Fruit fly (Drosophila melanogaster): ENCODE results near the gene CG34393.

CG34393 gene

DNA sequence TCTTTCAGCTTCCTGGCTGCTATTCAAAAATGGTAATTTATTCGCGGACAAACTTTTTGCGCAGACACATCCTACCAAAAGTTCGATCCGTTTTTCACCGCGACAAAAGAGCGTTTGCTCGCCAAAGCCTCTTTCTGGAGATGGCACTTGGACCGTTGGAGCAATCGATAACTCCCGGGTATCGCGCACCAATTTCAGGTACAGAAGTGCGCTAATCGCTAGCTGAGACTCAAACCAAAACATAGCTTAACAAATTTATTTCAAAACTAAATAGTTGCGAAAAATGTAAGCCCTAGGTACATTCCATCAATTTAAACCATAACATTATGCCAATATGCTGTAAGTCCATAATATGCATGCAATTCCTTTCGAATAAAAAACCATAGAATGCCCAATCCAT is 55.6 kb downstream of the CG34393 start, which contains the start of gene toc (continued):
- TF ChIP-seq ham (GFP tag; IDR thresholded peaks at IDR 0.05) (no peak), cad (GFP tag; optimal IDR thresholded peaks at IDR 0.05) (no peak), dmrt11E (tag; optimal IDR thresholded peaks at IDR 0.05) (no peak), ato (GFP tag; IDR thresholded peaks at IDR 0.05; ENCODE audit: partially characterized antibody) (peak; percentile 79), tna (GFP tag; IDR thresholded peaks at IDR 0.05; ENCODE audit: partially characterized antibody) (peak; percentile 86), CG4707 (GFP tag; optimal IDR thresholded peaks at IDR 0.05) (no peak), CG10274 (GFP tag; optimal IDR thresholded peaks at IDR 0.05) (no peak), CG10209 (GFP tag; optimal IDR thresholded peaks at IDR 0.05) (no peak), nerfin-2 (GFP tag; IDR thresholded peaks at IDR 0.05; ENCODE audit: partially characterized antibody) (peak; percentile 66), Stat92E (GFP tag; optimal IDR thresholded peaks at IDR 0.05) (no peak), CG16815 (GFP tag; optimal IDR thresholded peaks at IDR 0.05) (no peak), otp (GFP tag; IDR thresholded peaks at IDR 0.05) (no peak), Atf3 (GFP tag; optimal IDR thresholded peaks at IDR 0.05) (no peak), onecut (GFP tag; IDR thresholded peaks at IDR 0.05) (peak; percentile 30; the same call in 1 of the 2 replicates), NC2β (GFP tag; optimal IDR thresholded peaks at IDR 0.05) (no peak), CG16779 (GFP tag; IDR thresholded peaks at IDR 0.05) (no peak), CG17912 (GFP tag; optimal IDR thresholded peaks at IDR 0.05) (no peak), BtbVII (GFP tag; optimal IDR thresholded peaks at IDR 0.05) (no peak), CG12071 (GFP tag; optimal IDR thresholded peaks at IDR 0.05) (no peak), CG11247 (GFP tag; IDR thresholded peaks at IDR 0.05) (no peak), HHEX (GFP tag; optimal IDR thresholded peaks at IDR 0.05) (no peak), Taf1 (GFP tag; IDR thresholded peaks at IDR 0.05) (no peak), Med (GFP tag) (peak; percentile 85), Myb (GFP tag; optimal IDR thresholded peaks at IDR 0.05) (peak; percentile 84), Lhr (GFP tag; optimal IDR thresholded peaks at IDR 0.05) (peak; percentile 57), CG10431 (GFP tag; optimal IDR thresholded peaks at IDR 0.05) (no peak), HmgZ (tag; optimal IDR thresholded peaks at IDR 0.05) (peak; percentile 53), maf-S (GFP tag; optimal IDR thresholded peaks at IDR 0.05) (no peak), zfh1 (GFP tag; IDR thresholded peaks at IDR 0.05) (peak; percentile 45; the same call in 1 of the 3 replicates), CG17328 (GFP tag; IDR thresholded peaks at IDR 0.05) (no peak), slou (GFP tag; optimal IDR thresholded peaks at IDR 0.05) (no peak), CG14667 (GFP tag; IDR thresholded peaks at IDR 0.05) (no peak), Hey (tag; optimal IDR thresholded peaks at IDR 0.05) (no peak), Dek (tag; optimal IDR thresholded peaks at IDR 0.05) (no peak), stc (GFP tag; IDR thresholded peaks at IDR 0.05) (no peak), sna (GFP tag; IDR thresholded peaks at IDR 0.05; ENCODE audit: partially characterized antibody) (peak; percentile 79), CG6689 (GFP tag; IDR thresholded peaks at IDR 0.05) (no peak), CG30431 (GFP tag; optimal IDR thresholded peaks at IDR 0.05) (no peak), ewg (GFP tag; optimal IDR thresholded peaks at IDR 0.05) (peak; percentile 79), GATAe (GFP tag; conservative IDR thresholded peaks at IDR 0.05) (no peak), dm (GFP tag; optimal IDR thresholded peaks at IDR 0.05) (no peak), CG10565 (GFP tag; optimal IDR thresholded peaks at IDR 0.05) (no peak), pum (GFP tag; optimal IDR thresholded peaks at IDR 0.05) (no peak), CHES-1-like (GFP tag; optimal IDR thresholded peaks at IDR 0.05) (no peak), Dad (GFP tag; optimal IDR thresholded peaks at IDR 0.05) (no peak), CG6654 (GFP tag; optimal IDR thresholded peaks at IDR 0.05) (no peak), CG10366 (GFP tag; IDR thresholded peaks at IDR 0.05) (no peak), CG12299 (tag; optimal IDR thresholded peaks at IDR 0.05) (no peak), CG14860 (GFP tag; IDR thresholded peaks at IDR 0.05; ENCODE audit: partially characterized antibody) (peak; percentile 70), CG42726 (GFP tag; IDR thresholded peaks at IDR 0.05; ENCODE audit: partially characterized antibody) (peak; percentile 88), her (GFP tag; optimal IDR thresholded peaks at IDR 0.05) (peak; percentile 14)

Data from whole organism, embryonic.